Worm (Caenorhabditis elegans): Measurements from ENCODE around the gene M162.7.

- TF ChIP-seq efl-1 (GFP tag; optimal IDR thresholded peaks at IDR 0.05), result no peak
- no peak for TF ChIP-seq zfh-2 (GFP tag; conservative IDR thresholded peaks at IDR 0.05)
- TF ChIP-seq hlh-26 (GFP tag; conservative IDR thresholded peaks at IDR 0.05), result no peak
- no peak for TF ChIP-seq K11D2.4 (GFP tag; IDR thresholded peaks at IDR 0.05)
- no peak for TF ChIP-seq rcor-1 (GFP tag; IDR thresholded peaks at IDR 0.05)
- TF ChIP-seq dpl-1 (GFP tag; optimal IDR thresholded peaks at IDR 0.05), result no peak
- no peak for TF ChIP-seq hsf-1 (GFP tag; IDR thresholded peaks at IDR 0.05)
- TF ChIP-seq dox-1 (GFP tag; IDR thresholded peaks at IDR 0.05), result no peak
- no peak for TF ChIP-seq B0035.1 (tag; optimal IDR thresholded peaks at IDR 0.05)
- no peak for TF ChIP-seq snpc-4 (GFP tag; optimal IDR thresholded peaks at IDR 0.05)
- no peak for TF ChIP-seq snpc-4 (tag; optimal IDR thresholded peaks at IDR 0.05)
These were observed 6.2 kb upstream of the M162.7 start, which contains the start of gene Y116F11B.2 for ce11 chrV:19801033-19801432.
